Fruit fly (Drosophila melanogaster): ENCODE results near the gene Arp5.

Gene Arp5

dm6 chr3R:18188702-18189125 lies 3.4 kb downstream of the Arp5 start, which contains the start of the genes CG12321 and MED17 (continued):
- TF ChIP-seq bab2 (GFP tag; optimal IDR thresholded peaks at IDR 0.05) (peak; percentile 76), trem (tag; optimal IDR thresholded peaks at IDR 0.05) (peak; percentile 90), Dfd (GFP tag; optimal IDR thresholded peaks at IDR 0.05) (no peak), CG4820 (GFP tag; optimal IDR thresholded peaks at IDR 0.05) (peak; percentile 89), zen (tag; optimal IDR thresholded peaks at IDR 0.05) (peak; percentile 87), CG10979 (tag; optimal IDR thresholded peaks at IDR 0.05) (peak; percentile 85), trh (GFP tag; optimal IDR thresholded peaks at IDR 0.05) (peak; percentile 85), tap (tag; optimal IDR thresholded peaks at IDR 0.05) (peak; percentile 52), caup (GFP tag; optimal IDR thresholded peaks at IDR 0.05; ENCODE audit: severe bottlenecking) (peak; percentile 88), CG15011 (GFP tag; optimal IDR thresholded peaks at IDR 0.05) (peak; percentile 63), CHES-1-like (GFP tag; optimal IDR thresholded peaks at IDR 0.05) (peak; percentile 71), CG10366 (GFP tag; IDR thresholded peaks at IDR 0.05) (peak; percentile 82), Dbx (GFP tag; IDR thresholded peaks at IDR 0.05) (peak; percentile 96), Adf1 (GFP tag; IDR thresholded peaks at IDR 0.05) (peak; percentile 49), dysf (GFP tag; IDR thresholded peaks at IDR 0.05) (peak; percentile 87), Elba2 (GFP tag; optimal IDR thresholded peaks at IDR 0.05) (peak; percentile 55), Awh (GFP tag; IDR thresholded peaks at IDR 0.05) (peak; percentile 50; the same call in 1 of the 2 replicates), CG13894 (tag; optimal IDR thresholded peaks at IDR 0.05) (no peak), pfk (GFP tag; optimal IDR thresholded peaks at IDR 0.05) (no peak), CG7987 (GFP tag; optimal IDR thresholded peaks at IDR 0.05) (peak; percentile 66), tio (GFP tag; optimal IDR thresholded peaks at IDR 0.05) (peak; percentile 90), abd-A (tag; optimal IDR thresholded peaks at IDR 0.05) (no peak), chinmo (GFP tag; IDR thresholded peaks at IDR 0.05; ENCODE audit: partially characterized antibody) (no peak), Poxn (GFP tag; IDR thresholded peaks at IDR 0.05) (peak; percentile 61), Blimp-1 (GFP tag; optimal IDR thresholded peaks at IDR 0.05) (peak; percentile 84), CG6654 (GFP tag; optimal IDR thresholded peaks at IDR 0.05) (peak; percentile 69), org-1 (GFP tag; optimal IDR thresholded peaks at IDR 0.05) (peak; percentile 62), CG15479 (GFP tag; optimal IDR thresholded peaks at IDR 0.05) (no peak), Bgb (GFP tag; IDR thresholded peaks at IDR 0.05; ENCODE audit: partially characterized antibody) (no peak), shn (GFP tag; optimal IDR thresholded peaks at IDR 0.05) (peak; percentile 34), jumu (GFP tag; optimal IDR thresholded peaks at IDR 0.05) (peak; percentile 42), gem (tag; optimal IDR thresholded peaks at IDR 0.05) (peak; percentile 92), gce (GFP tag; IDR thresholded peaks at IDR 0.05) (peak; percentile 72; the same call in 2 of the 3 replicates), CG31388 (GFP tag; optimal IDR thresholded peaks at IDR 0.05) (peak; percentile 82), amos (GFP tag; IDR thresholded peaks at IDR 0.05; ENCODE audit: partially characterized antibody) (no peak), CG9609 (GFP tag; optimal IDR thresholded peaks at IDR 0.05) (peak; percentile 56), HmgD (GFP tag; optimal IDR thresholded peaks at IDR 0.05) (no peak), CG17359 (tag; optimal IDR thresholded peaks at IDR 0.05) (peak; percentile 84), chn (GFP tag; optimal IDR thresholded peaks at IDR 0.05) (peak; percentile 70), fd96Cb (tag; optimal IDR thresholded peaks at IDR 0.05) (peak; percentile 85), CG12299 (tag; optimal IDR thresholded peaks at IDR 0.05) (peak; percentile 68), sim (GFP tag; IDR thresholded peaks at IDR 0.05) (0 out of 2 replicates have a peak, but pooled peaks have one; percentile 31), CG30020 (tag; optimal IDR thresholded peaks at IDR 0.05) (peak; percentile 73), slou (GFP tag; optimal IDR thresholded peaks at IDR 0.05) (peak; percentile 82), CG4404 (GFP tag; IDR thresholded peaks at IDR 0.05) (peak; percentile 86), rib (GFP tag; IDR thresholded peaks at IDR 0.05) (peak; percentile 54), CG11093 (GFP tag; IDR thresholded peaks at IDR 0.05) (peak; percentile 80), CG17186 (GFP tag; optimal IDR thresholded peaks at IDR 0.05) (peak; percentile 60), E2f1 (GFP tag; IDR thresholded peaks at IDR 0.05) (peak; percentile 88), CG3847 (GFP tag; IDR thresholded peaks at IDR 0.05) (peak; percentile 95), gsb (GFP tag; IDR thresholded peaks at IDR 0.05) (peak; percentile 46)
